Worm (Caenorhabditis elegans): ENCODE data around the gene fbxa-62.

- no peak for TF ChIP-seq snpc-4 (tag; optimal IDR thresholded peaks at IDR 0.05)
- no peak for TF ChIP-seq unc-62 (GFP tag; optimal IDR thresholded peaks at IDR 0.05 in 1 of 2)
- no peak for TF ChIP-seq unc-62 (tag; optimal IDR thresholded peaks at IDR 0.05)
- TF ChIP-seq lin-13 (GFP tag; optimal IDR thresholded peaks at IDR 0.05), result no peak
- TF ChIP-seq gei-8 (GFP tag; optimal IDR thresholded peaks at IDR 0.05), result no peak
- no peak for TF ChIP-seq ceh-82 (tag; optimal IDR thresholded peaks at IDR 0.05)
- no peak for TF ChIP-seq lin-39 (tag; optimal IDR thresholded peaks at IDR 0.05)
- no peak for TF ChIP-seq mep-1 (tag; optimal IDR thresholded peaks at IDR 0.05)
- no peak for TF ChIP-seq Y5F2A.4 (GFP tag; optimal IDR thresholded peaks at IDR 0.05)
- TF ChIP-seq dmd-8 (GFP tag; IDR thresholded peaks at IDR 0.05), result no peak
- TF ChIP-seq F10B5.3 (tag; optimal IDR thresholded peaks at IDR 0.05), result no peak
- no peak for TF ChIP-seq hlh-30 (tag; optimal IDR thresholded peaks at IDR 0.05; ENCODE audit: insufficient read depth)
Measured at ce11 chrIII:2207864-2208263, 19.6 kb upstream of the fbxa-62 start, which contains the start of gene C39B5.5.
